Worm (Caenorhabditis elegans): ENCODE data around the gene pes-10.

ce11 chrII:12824463-12824862 lies 23.2 kb downstream of the pes-10 start:
- no peak for TF ChIP-seq nhr-12 (tag; optimal IDR thresholded peaks at IDR 0.05)
- no peak for TF ChIP-seq jun-1 (tag; optimal IDR thresholded peaks at IDR 0.05)
- TF ChIP-seq skn-1 (tag; optimal IDR thresholded peaks at IDR 0.05), result no peak
